Worm (Caenorhabditis elegans): ENCODE results near the gene myo-5.

ce11 chrV:8144515-8144914 is 35.7 kb downstream of the myo-5 start:
- TF ChIP-seq hlh-30 (tag; optimal IDR thresholded peaks at IDR 0.05; ENCODE audit: insufficient read depth) (no peak), ceh-9 (tag; optimal IDR thresholded peaks at IDR 0.05) (no peak), dve-1 (tag; optimal IDR thresholded peaks at IDR 0.05) (no peak), ets-4 (tag; optimal IDR thresholded peaks at IDR 0.05) (no peak), zip-5 (tag; optimal IDR thresholded peaks at IDR 0.05) (no peak), pqm-1 (tag; optimal IDR thresholded peaks at IDR 0.05) (no peak), ama-1 (optimal IDR thresholded peaks at IDR 0.05) (no peak), Y22D7AL.16 (tag; optimal IDR thresholded peaks at IDR 0.05) (no peak), ceh-22 (tag; optimal IDR thresholded peaks at IDR 0.05) (no peak), elt-2 (tag; optimal IDR thresholded peaks at IDR 0.05) (no peak), ceh-24 (tag; optimal IDR thresholded peaks at IDR 0.05) (no peak), ref-2 (tag; optimal IDR thresholded peaks at IDR 0.05) (no peak), unc-55 (GFP tag; optimal IDR thresholded peaks at IDR 0.05) (no peak), rnt-1 (tag; optimal IDR thresholded peaks at IDR 0.05) (no peak)

All from whole organism, late embryonic.